Worm (Caenorhabditis elegans) whole organism, L4 larva: ENCODE results near the gene glb-27.
A peak's percentile ranks its signal among the peaks of the same experiment; 100 is the strongest.

Source experiments
- F10B5.3 ChIP-seq: sonication (generic microtip); optimal IDR thresholded peaks from 2 replicates; lab custom pipeline; 2016; ENCODE audit warnings: mild to moderate bottlenecking, missing genetic modification characterization, missing compliant biosample characterization
- T26A8.4 ChIP-seq: fragments of 200-800 bp; sonication (Bioruptor generic); IDR thresholded peaks from 2 replicates; pipeline ENCODE4 v1.3.6; 2022; ENCODE audit warnings: missing genetic modification characterization, missing compliant biosample characterization
- ZK337.2 ChIP-seq: fragments of 200-800 bp; sonication (Bioruptor generic); IDR thresholded peaks from 2 replicates; pipeline ENCODE4 v1.3.6; 2022; ENCODE audit warnings: missing genetic modification reagents, missing genetic modification characterization, missing compliant biosample characterization
- aha-1 ChIP-seq: fragments of 150-350 bp; peaks from one replicate; lab custom pipeline; 2014; ENCODE audit warnings: missing biosample characterization, missing genetic modification characterization
- arid-1 ChIP-seq: fragments of 200-800 bp; sonication (Bioruptor generic); conservative IDR thresholded peaks from 2 replicates; pipeline ENCODE4 v1.3.6; 2022; ENCODE audit warnings: missing genetic modification reagents, missing genetic modification characterization, missing compliant biosample characterization
- attf-4 ChIP-seq: sonication (generic microtip); optimal IDR thresholded peaks from 3 replicates; lab custom pipeline; 2017; ENCODE audit warnings: missing biosample characterization, missing genetic modification characterization
- ceh-28 ChIP-seq: fragments of 150-350 bp; optimal IDR thresholded peaks from 2 replicates; lab custom pipeline; 2014; ENCODE audit warnings: missing biosample characterization, missing genetic modification reagents, missing genetic modification characterization
- daf-16 ChIP-seq, 3 experiments: sonication (generic microtip); optimal IDR thresholded peaks; 2 replicates each; lab custom pipeline; 2016 to 2017; ENCODE audit warnings: missing genetic modification characterization in 3 of 3, missing genetic modification reagents in 3 of 3, mild to moderate bottlenecking in 2 of 3, missing compliant biosample characterization in 2 of 3, missing biosample characterization in 1 of 3, moderate library complexity in 1 of 3
- dmd-6 ChIP-seq: fragments of 200-800 bp; sonication (Bioruptor generic); IDR thresholded peaks from 2 replicates; pipeline ENCODE4 v1.3.6; 2022; ENCODE audit warnings: missing genetic modification reagents, missing genetic modification characterization, missing compliant biosample characterization
- dmd-9 ChIP-seq: fragments of 200-800 bp; sonication (Bioruptor generic); IDR thresholded peaks from 2 replicates; pipeline ENCODE4 v1.3.6; 2022; ENCODE audit warnings: missing genetic modification reagents, missing genetic modification characterization, missing compliant biosample characterization
- dpl-1 ChIP-seq: fragments of 150-350 bp; optimal IDR thresholded peaks from 2 replicates; lab custom pipeline; 2014; ENCODE audit warnings: missing biosample characterization, missing genetic modification reagents, missing genetic modification characterization
- duxl-1 ChIP-seq: sonication (generic microtip); optimal IDR thresholded peaks from 2 replicates; lab custom pipeline; 2016; ENCODE audit warnings: mild to moderate bottlenecking, missing genetic modification characterization, moderate library complexity, missing compliant biosample characterization; ENCODE audit not compliant: poor library complexity
- dve-1 ChIP-seq: sonication (generic microtip); optimal IDR thresholded peaks from 2 replicates; lab custom pipeline; 2017; ENCODE audit warnings: antibody characterized with exemption, mild to moderate bottlenecking, missing genetic modification characterization, missing compliant biosample characterization; ENCODE audit not compliant: insufficient read depth
- egl-43 ChIP-seq: fragments of 200-800 bp; sonication (Bioruptor generic); IDR thresholded peaks from 2 replicates; pipeline ENCODE4 v1.3.6; 2022; ENCODE audit warnings: missing genetic modification reagents, missing genetic modification characterization, missing compliant biosample characterization
- hmg-1.1 ChIP-seq: fragments of 200-800 bp; sonication (Bioruptor generic); IDR thresholded peaks from 2 replicates; pipeline ENCODE4 v1.3.6; 2022; ENCODE audit warnings: missing genetic modification reagents, missing genetic modification characterization, missing compliant biosample characterization
- lin-1 ChIP-seq: fragments of 200-800 bp; sonication (Bioruptor generic); IDR thresholded peaks from 2 replicates; pipeline ENCODE4 v1.3.6; 2022; ENCODE audit warnings: missing genetic modification reagents, missing genetic modification characterization, missing compliant biosample characterization
- lin-15B ChIP-seq: fragments of 150-350 bp; sonication (generic microtip); optimal IDR thresholded peaks from 3 replicates; lab custom pipeline; 2014; ENCODE audit warnings: missing biosample characterization, missing genetic modification characterization
- lin-38 ChIP-seq: fragments of 200-800 bp; sonication (Bioruptor generic); IDR thresholded peaks from 2 replicates; pipeline ENCODE4 v1.3.6; 2022; ENCODE audit warnings: missing genetic modification reagents, missing genetic modification characterization, missing compliant biosample characterization
- lin-39 ChIP-seq: fragments of 150-350 bp; optimal IDR thresholded peaks from 2 replicates; lab custom pipeline; 2014; ENCODE audit warnings: missing biosample characterization, missing genetic modification reagents, missing genetic modification characterization
- lir-3 ChIP-seq: sonication (generic microtip); optimal IDR thresholded peaks from 2 replicates; lab custom pipeline; 2016; ENCODE audit warnings: mild to moderate bottlenecking, missing genetic modification characterization, missing compliant biosample characterization
- lsy-2 ChIP-seq, 2 experiments: fragments of 150-350 bp in 1 of 2; sonication (generic microtip) in 1 of 2; optimal IDR thresholded peaks; 2 replicates each; lab custom pipeline; 2014 to 2017; ENCODE audit warnings: missing biosample characterization in 2 of 2, missing genetic modification characterization in 2 of 2
- madf-5 ChIP-seq, 2 experiments: fragments of 200-800 bp; sonication (Bioruptor generic); IDR thresholded peaks; 2 replicates each; pipeline ENCODE4 v1.3.6; 2022; ENCODE audit warnings: missing compliant biosample characterization in 2 of 2, missing genetic modification characterization in 2 of 2
- mdl-1 ChIP-seq, 2 experiments: fragments of 150-350 bp in 1 of 2; sonication (generic microtip) in 1 of 2; optimal IDR thresholded peaks; 2 replicates each; lab custom pipeline; 2014 to 2017; ENCODE audit warnings: missing biosample characterization in 2 of 2, missing genetic modification characterization in 2 of 2
- mdt-29 ChIP-seq: fragments of 200-800 bp; sonication (Bioruptor generic); IDR thresholded peaks from 2 replicates; pipeline ENCODE4 v1.3.6; 2022; ENCODE audit warnings: missing genetic modification reagents, missing genetic modification characterization, missing compliant biosample characterization
- mes-2 ChIP-seq: sonication (generic microtip); optimal IDR thresholded peaks from 2 replicates; lab custom pipeline; 2016; ENCODE audit warnings: missing genotype, mild to moderate bottlenecking, missing genetic modification characterization, missing compliant biosample characterization; ENCODE audit not compliant: poor library complexity, severe bottlenecking
- mxl-2 ChIP-seq: fragments of 200-800 bp; sonication (Bioruptor generic); conservative IDR thresholded peaks from 2 replicates; pipeline ENCODE4 v1.3.6; 2022; ENCODE audit warnings: missing genetic modification reagents, missing genetic modification characterization, missing compliant biosample characterization
- nhr-10 ChIP-seq: fragments of 150-350 bp; optimal IDR thresholded peaks from 2 replicates; lab custom pipeline; 2014; ENCODE audit warnings: missing biosample characterization, missing genetic modification characterization
- nhr-102 ChIP-seq: sonication (generic microtip); optimal IDR thresholded peaks from 2 replicates; lab custom pipeline; 2016; ENCODE audit warnings: mild to moderate bottlenecking, missing genetic modification characterization, moderate library complexity, missing compliant biosample characterization
- nhr-28 ChIP-seq: fragments of 150-350 bp; optimal IDR thresholded peaks from 2 replicates; lab custom pipeline; 2014; ENCODE audit warnings: missing biosample characterization, missing genetic modification characterization
- nhr-6 ChIP-seq: fragments of 150-350 bp; optimal IDR thresholded peaks from 2 replicates; lab custom pipeline; 2014; ENCODE audit warnings: missing biosample characterization, missing genetic modification characterization
- pqm-1 ChIP-seq: sonication (generic microtip); optimal IDR thresholded peaks from 2 replicates; lab custom pipeline; 2017; ENCODE audit warnings: missing biosample characterization, missing genetic modification characterization
- tra-1 ChIP-seq: fragments of 200-800 bp; sonication (Bioruptor generic); IDR thresholded peaks from 2 replicates; pipeline ENCODE4 v1.3.6; 2022; ENCODE audit warnings: missing genetic modification reagents, missing genetic modification characterization, missing compliant biosample characterization
- unc-62 ChIP-seq, 3 experiments: fragments of 150-350 bp in 1 of 3; sonication (generic microtip); optimal IDR thresholded peaks in 2 of 3; peaks in 1 of 3; 1 replicate in 1 of 3; 2 replicates in 2 of 3; lab custom pipeline; 2014 to 2017; ENCODE audit warnings: missing biosample characterization in 3 of 3, missing genetic modification characterization in 3 of 3, missing genetic modification reagents in 3 of 3, missing genotype in 1 of 3
- zag-1 ChIP-seq: fragments of 150-350 bp; optimal IDR thresholded peaks from 2 replicates; lab custom pipeline; 2014; ENCODE audit warnings: missing biosample characterization, missing genetic modification characterization
- zip-11 ChIP-seq: fragments of 200-800 bp; sonication (Bioruptor generic); IDR thresholded peaks from 2 replicates; pipeline ENCODE4 v1.3.6; 2022; ENCODE audit warnings: missing genetic modification characterization, missing compliant biosample characterization
- ztf-7 ChIP-seq: fragments of 150-350 bp; optimal IDR thresholded peaks from 2 replicates; lab custom pipeline; 2014; ENCODE audit warnings: missing biosample characterization, missing genetic modification characterization

glb-27 gene

ce11 chrII:8566806-8567266 lies 10.8 kb upstream of the glb-27 start, which contains the start of gene F54C9.3 (continued):
- no peak for TF ChIP-seq egl-43 (GFP tag; lab: Robert Waterston, UW)
- no peak for TF ChIP-seq lir-3 (tag; lab: Kevin White, UChicago)
- peak; percentile 75; the same call in 1 of the 2 replicates for TF ChIP-seq tra-1
- TF ChIP-seq zip-11: no peak
- TF ChIP-seq lsy-2 (tag; optimal IDR thresholded peaks at IDR 0.05; lab: Kevin White, UChicago): peak in 1 of 2 experiments; percentile 35
- TF ChIP-seq pqm-1 (tag; lab: Kevin White, UChicago): peak; percentile 91
- TF ChIP-seq lin-1: peak; percentile 62
- no peak for TF ChIP-seq attf-4 (tag; lab: Kevin White, UChicago)
- no peak for TF ChIP-seq dmd-9 (GFP tag; lab: Robert Waterston, UW)
- peak; percentile 95 for TF ChIP-seq nhr-28
- TF ChIP-seq F10B5.3 (tag; lab: Kevin White, UChicago): no peak
- TF ChIP-seq dmd-6 (GFP tag; lab: Robert Waterston, UW): peak; percentile 92
- peak; percentile 92 for TF ChIP-seq dve-1 (tag; lab: Kevin White, UChicago)

DNA sequence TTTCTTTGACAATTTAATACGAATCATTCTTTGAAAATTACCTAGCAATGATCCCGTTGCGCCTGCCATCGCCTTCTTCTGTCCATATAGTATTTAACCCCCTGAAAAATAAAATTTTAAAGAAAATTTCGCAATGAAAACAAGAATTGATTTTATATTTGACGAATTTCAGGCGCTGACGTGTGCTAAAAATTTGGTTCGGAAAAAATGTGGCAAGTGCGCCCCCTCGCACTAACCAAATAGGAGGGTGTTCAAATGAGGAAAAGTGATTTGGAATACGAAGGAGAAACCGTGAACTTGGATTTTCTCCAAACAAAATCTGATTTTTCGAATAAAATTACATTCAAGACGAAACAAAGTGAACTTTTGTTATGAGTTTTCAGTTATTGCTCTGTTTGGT lies 10.0 kb upstream of the glb-27 start, which contains the start of gene stc-1:
TSS of gene stc-1 (minus strand) at position 101 of the 400 bp plus-strand sequence.
- TF ChIP-seq lin-38 (GFP tag; lab: Robert Waterston, UW) (peak; percentile 81), egl-43 (GFP tag; lab: Robert Waterston, UW) (no peak), nhr-6 (tag; lab: Kevin White, UChicago) (peak; percentile 53), arid-1 (GFP tag; lab: Robert Waterston, UW) (0 out of 2 replicates have a peak, but pooled peaks have one; percentile 22), pqm-1 (tag; lab: Kevin White, UChicago) (peak; percentile 20), tra-1 (no peak), T26A8.4 (peak; percentile 35; the same call in 1 of the 2 replicates), lsy-2 (tag; optimal IDR thresholded peaks at IDR 0.05; lab: Kevin White, UChicago) (peak in 1 of 2 experiments; percentile 45), nhr-10 (tag; lab: Kevin White, UChicago) (peak; percentile 1), dve-1 (tag; lab: Kevin White, UChicago) (peak; percentile 43), mdt-29 (no peak), dpl-1 (GFP tag; lab: Kevin White, UChicago) (peak; percentile 70), mes-2 (tag; lab: Kevin White, UChicago) (peak; percentile 59), unc-62 (GFP tag; optimal IDR thresholded peaks at IDR 0.05 in 1 of 2; lab: Kevin White, UChicago) (no peak), unc-62 (tag; optimal IDR thresholded peaks at IDR 0.05; lab: Kevin White, UChicago) (no peak), attf-4 (tag; lab: Kevin White, UChicago) (no peak), aha-1 (tag; lab: Kevin White, UChicago) (peak; percentile 23), nhr-28 (peak; percentile 39), daf-16 (GFP tag; optimal IDR thresholded peaks at IDR 0.05; lab: Kevin White, UChicago) (no peak), daf-16 (tag; optimal IDR thresholded peaks at IDR 0.05; lab: Kevin White, UChicago) (peak; percentile 33)

DNA sequence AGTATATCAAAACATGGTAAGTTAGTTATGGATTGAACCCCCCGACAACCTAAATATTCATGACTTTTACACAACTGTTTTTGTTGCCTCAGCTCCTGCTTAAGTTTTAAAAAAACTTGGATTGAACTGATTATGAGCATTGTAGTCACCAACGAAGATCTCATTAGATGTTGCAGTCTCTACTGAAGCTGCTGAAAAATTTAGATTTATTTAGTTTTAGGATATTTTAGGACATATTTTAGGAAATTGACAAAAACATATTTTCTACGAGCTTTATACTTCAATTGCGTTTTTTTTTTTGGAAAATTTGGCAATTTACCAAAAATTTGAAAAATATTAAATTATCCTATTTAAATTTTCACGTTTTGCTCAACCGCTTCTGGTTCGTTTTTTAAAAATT lies 5.9 kb upstream of the glb-27 start, which contains the start of gene F54C9.14:
TSS of gene F54C9.14 (plus strand) at position 301 of the 400 bp plus-strand sequence.
- no peak for TF ChIP-seq duxl-1 (tag; lab: Kevin White, UChicago)
- no peak for TF ChIP-seq hmg-1.1 (GFP tag; lab: Robert Waterston, UW)
- no peak for TF ChIP-seq lin-39
- TF ChIP-seq mxl-2 (GFP tag; lab: Robert Waterston, UW): no peak
- no peak for TF ChIP-seq mdl-1 (tag; optimal IDR thresholded peaks at IDR 0.05; lab: Kevin White, UChicago)
- TF ChIP-seq zag-1 (tag; lab: Kevin White, UChicago): no peak
- no peak for TF ChIP-seq lin-15B (tag; lab: Kevin White, UChicago)
- no peak for TF ChIP-seq nhr-6 (tag; lab: Kevin White, UChicago)
- TF ChIP-seq nhr-102 (tag; lab: Kevin White, UChicago): no peak
- no peak for TF ChIP-seq ceh-28 (tag; lab: Kevin White, UChicago)
- TF ChIP-seq dpl-1 (GFP tag; lab: Kevin White, UChicago): no peak
- no peak for TF ChIP-seq madf-5 (GFP tag; IDR thresholded peaks at IDR 0.05; lab: Robert Waterston, UW)
- no peak for TF ChIP-seq ztf-7 (tag; lab: Kevin White, UChicago)
- TF ChIP-seq ZK337.2 (GFP tag; lab: Robert Waterston, UW): no peak
- TF ChIP-seq dmd-6 (GFP tag; lab: Robert Waterston, UW): no peak
